Worm (Caenorhabditis elegans): ENCODE measurements around the gene mel-32.

DNA sequence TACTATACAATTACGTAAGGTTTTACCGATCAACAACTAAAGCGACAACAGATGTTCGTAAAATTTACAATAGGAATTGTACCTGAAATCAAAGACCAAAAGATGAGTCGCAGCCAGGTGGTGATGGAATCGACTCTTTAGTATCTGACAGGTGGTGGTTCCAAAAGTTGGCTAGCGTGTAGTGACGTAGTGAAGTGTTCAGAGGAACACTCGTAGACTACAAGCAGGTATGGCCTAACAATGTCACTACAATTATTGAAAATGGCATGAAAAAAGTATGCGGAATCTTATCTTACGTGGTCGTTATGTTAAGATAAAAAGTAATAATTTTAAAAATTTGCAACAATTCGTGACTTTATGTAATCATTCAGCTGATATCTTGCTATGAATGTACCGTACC is 21.3 kb downstream of the mel-32 start:
- TF ChIP-seq attf-4 (tag; optimal IDR thresholded peaks at IDR 0.05) (no peak), hlh-30 (tag; optimal IDR thresholded peaks at IDR 0.05; ENCODE audit: insufficient read depth) (no peak), lin-15B (tag; optimal IDR thresholded peaks at IDR 0.05) (no peak), ceh-62 (tag; optimal IDR thresholded peaks at IDR 0.05) (no peak), dpl-1 (GFP tag; optimal IDR thresholded peaks at IDR 0.05) (no peak), saeg-2 (GFP tag; IDR thresholded peaks at IDR 0.05) (no peak), nhr-28 (tag; optimal IDR thresholded peaks at IDR 0.05) (no peak), snpc-4 (tag; optimal IDR thresholded peaks at IDR 0.05) (no peak)
